Worm (Caenorhabditis elegans) whole organism, midembryonic: Measurements from ENCODE around the gene str-52.

ENCODE experiments used
- T22C8.4 ChIP-seq: fragments of 200-800 bp; sonication (Bioruptor generic); IDR thresholded peaks from 2 replicates; pipeline ENCODE4 v1.3.6; 2022; ENCODE audit warnings: missing genetic modification characterization, missing compliant biosample characterization
- cog-1 ChIP-seq: sonication (generic microtip); optimal IDR thresholded peaks from 2 replicates; lab custom pipeline; 2016; ENCODE audit warnings: missing genetic modification characterization, missing compliant biosample characterization
- flt-1 ChIP-seq: fragments of 200-800 bp; sonication (Bioruptor generic); IDR thresholded peaks from 2 replicates; pipeline ENCODE4 v1.3.6; 2022; ENCODE audit warnings: missing genetic modification characterization, missing compliant biosample characterization
- klf-2 ChIP-seq: fragments of 200-800 bp; sonication (Bioruptor generic); conservative IDR thresholded peaks from 2 replicates; pipeline ENCODE4 v1.3.6; 2022; ENCODE audit warnings: missing genetic modification reagents, missing genetic modification characterization, missing compliant biosample characterization
- med-1 ChIP-seq: sonication (generic microtip); optimal IDR thresholded peaks from 2 replicates; lab custom pipeline; 2017; ENCODE audit warnings: missing genetic modification characterization, mild to moderate bottlenecking, missing compliant biosample characterization, antibody characterized with exemption, missing genetic modification reagents; ENCODE audit not compliant: insufficient read depth
- ref-1 ChIP-seq: fragments of 200-800 bp; sonication (Bioruptor generic); conservative IDR thresholded peaks from 2 replicates; pipeline ENCODE4 v1.3.6; 2022; ENCODE audit warnings: missing genetic modification reagents, missing genetic modification characterization, missing compliant biosample characterization
- tab-1 ChIP-seq: fragments of 200-800 bp; sonication (Bioruptor generic); IDR thresholded peaks from 2 replicates; pipeline ENCODE4 v1.3.6; 2022; ENCODE audit warnings: missing genetic modification characterization, missing compliant biosample characterization
- ztf-23 ChIP-seq: fragments of 200-800 bp; sonication (Bioruptor generic); IDR thresholded peaks from 2 replicates; pipeline ENCODE4 v1.3.6; 2022; ENCODE audit warnings: missing genetic modification reagents, missing genetic modification characterization, missing compliant biosample characterization
- ztf-29 ChIP-seq: fragments of 200-800 bp; sonication (Bioruptor generic); IDR thresholded peaks from 2 replicates; pipeline ENCODE4 v1.3.6; 2022; ENCODE audit warnings: missing genetic modification reagents, missing genetic modification characterization, missing compliant biosample characterization

The str-52 gene

DNA sequence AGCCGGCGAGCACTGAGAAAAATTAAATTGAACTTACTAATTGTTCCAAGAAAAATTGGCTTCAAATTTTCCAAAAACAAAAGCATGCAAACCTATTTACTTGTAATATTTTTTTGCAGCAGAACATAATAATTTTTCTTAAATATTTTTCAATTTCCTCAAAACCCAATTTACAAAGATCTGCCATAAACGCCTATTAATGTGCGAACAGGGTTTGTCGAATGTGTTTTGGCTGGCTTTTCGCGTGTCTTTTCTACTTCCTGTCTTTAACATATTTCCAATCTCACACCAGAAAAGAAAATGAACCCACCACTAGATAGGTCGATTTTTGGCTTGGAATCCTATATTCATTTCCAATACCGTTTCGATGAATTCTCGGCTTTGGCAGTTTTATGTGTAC lies 29.3 kb upstream of the str-52 start, which contains the start of gene C45H4.18:
C45H4.18 (plus strand) TSS at position 301 of the 400 bp plus-strand sequence.
- no peak for TF ChIP-seq cog-1 (tag; lab: Kevin White, UChicago)
- no peak for TF ChIP-seq flt-1
- no peak for TF ChIP-seq ref-1 (GFP tag; lab: Robert Waterston, UW)
- TF ChIP-seq ztf-29 (GFP tag; lab: Robert Waterston, UW): no peak
- TF ChIP-seq med-1: no peak
- no peak for TF ChIP-seq klf-2 (GFP tag; lab: Robert Waterston, UW)
- no peak for TF ChIP-seq T22C8.4
- TF ChIP-seq tab-1 (GFP tag; lab: Robert Waterston, UW): no peak
- no peak for TF ChIP-seq ztf-23 (GFP tag; lab: Robert Waterston, UW)

DNA sequence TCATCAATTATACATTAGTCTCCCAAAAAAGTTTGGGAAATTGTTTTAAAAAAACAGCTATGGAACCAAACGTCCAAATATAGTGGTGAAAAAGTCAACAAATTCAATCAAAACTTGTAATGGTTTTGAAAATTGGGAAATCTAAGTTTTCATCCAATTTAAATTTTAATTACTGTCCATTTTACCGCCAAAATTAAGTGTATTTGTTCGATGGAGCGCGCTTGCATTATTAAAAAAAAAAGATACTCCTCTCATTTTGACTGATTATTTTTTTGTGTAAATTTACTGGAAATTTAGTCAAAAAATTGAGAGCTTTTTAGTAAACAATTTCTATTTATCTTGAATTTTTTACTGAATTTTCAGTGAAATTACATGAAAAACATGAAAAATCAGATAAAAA lies 28.5 kb upstream of the str-52 start:
- TF ChIP-seq ztf-23 (GFP tag; lab: Robert Waterston, UW) (no peak), ztf-29 (GFP tag; lab: Robert Waterston, UW) (no peak), med-1 (no peak), T22C8.4 (no peak), cog-1 (tag; lab: Kevin White, UChicago) (no peak), klf-2 (GFP tag; lab: Robert Waterston, UW) (no peak), tab-1 (GFP tag; lab: Robert Waterston, UW) (no peak), flt-1 (no peak), ref-1 (GFP tag; lab: Robert Waterston, UW) (no peak)

DNA sequence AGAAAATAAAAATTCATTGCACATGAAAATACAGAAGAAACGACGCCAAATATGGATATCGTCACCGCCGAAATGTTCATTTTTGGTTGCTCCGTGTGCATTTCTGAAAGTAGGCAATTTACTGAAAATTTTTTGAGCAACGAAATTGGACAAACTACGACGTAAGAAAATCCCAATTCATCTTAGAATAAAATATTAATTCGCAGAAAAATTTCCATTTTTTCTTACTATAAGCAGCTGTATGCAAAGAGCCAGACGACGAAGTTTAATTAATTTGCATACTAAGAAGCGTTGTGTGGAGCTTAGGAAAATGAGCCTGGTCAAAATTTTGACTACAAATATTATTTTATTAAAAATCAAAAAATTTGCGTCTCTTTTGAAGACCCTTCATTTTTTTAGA lies 20.7 kb upstream of the str-52 start, which contains the start of gene srbc-19:
srbc-19 (minus strand) TSS at position 101 of the 400 bp plus-strand sequence.
- TF ChIP-seq tab-1 (GFP tag; lab: Robert Waterston, UW) (no peak), ref-1 (GFP tag; lab: Robert Waterston, UW) (no peak), T22C8.4 (no peak), flt-1 (no peak), med-1 (no peak)

DNA sequence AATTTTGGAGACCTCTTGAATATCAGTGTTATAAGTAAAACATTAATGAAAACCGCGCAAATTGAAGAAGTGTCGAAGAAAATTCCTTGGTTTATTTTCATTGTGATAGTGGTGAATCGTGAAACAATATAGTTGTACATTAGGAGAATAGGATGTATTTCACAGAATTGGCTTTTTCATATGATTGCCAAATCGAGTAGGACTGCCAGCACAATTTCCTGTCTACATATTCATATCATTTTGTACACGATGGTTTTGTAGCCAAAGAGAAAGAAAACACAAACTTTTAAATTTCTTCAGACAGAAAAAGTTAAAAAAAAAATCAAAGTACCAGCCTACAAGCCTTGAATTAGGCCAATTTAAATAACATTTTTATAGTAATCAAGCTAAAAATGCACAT lies 17.8 kb upstream of the str-52 start, which contains the start of gene str-255:
str-255 (minus strand) TSS at position 101 of the 400 bp plus-strand sequence.
- TF ChIP-seq cog-1 (tag; lab: Kevin White, UChicago) (no peak), ztf-29 (GFP tag; lab: Robert Waterston, UW) (no peak), T22C8.4 (no peak), ref-1 (GFP tag; lab: Robert Waterston, UW) (no peak), med-1 (no peak), tab-1 (GFP tag; lab: Robert Waterston, UW) (no peak), flt-1 (no peak), klf-2 (GFP tag; lab: Robert Waterston, UW) (no peak), ztf-23 (GFP tag; lab: Robert Waterston, UW) (no peak)

DNA sequence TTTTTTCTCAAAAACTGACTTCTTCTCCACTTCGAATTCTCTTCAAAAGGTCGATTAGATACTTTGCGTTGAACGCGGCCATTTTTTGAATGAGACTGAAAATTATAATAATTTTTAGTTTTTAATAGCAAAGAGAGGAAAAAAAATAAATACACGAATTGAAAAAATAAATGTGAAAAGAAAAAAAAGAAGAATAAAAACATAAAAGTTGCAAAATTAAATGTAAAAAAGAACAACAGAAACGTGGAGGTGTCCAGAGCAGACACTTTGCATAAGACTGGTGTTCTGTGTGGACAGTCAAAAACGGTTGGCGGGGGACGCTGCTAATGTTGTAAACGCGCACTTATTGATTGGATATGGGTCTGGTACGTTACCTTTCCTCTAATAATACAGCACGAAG lies 13.4 kb upstream of the str-52 start, which contains the start of gene C45H4.14:
C45H4.14 (minus strand) TSS at position 101 of the 400 bp plus-strand sequence.
- TF ChIP-seq ref-1 (GFP tag; lab: Robert Waterston, UW) (no peak), ztf-29 (GFP tag; lab: Robert Waterston, UW) (no peak), tab-1 (GFP tag; lab: Robert Waterston, UW) (no peak), T22C8.4 (no peak), med-1 (no peak), flt-1 (no peak), klf-2 (GFP tag; lab: Robert Waterston, UW) (no peak), cog-1 (tag; lab: Kevin White, UChicago) (no peak), ztf-23 (GFP tag; lab: Robert Waterston, UW) (no peak)

DNA sequence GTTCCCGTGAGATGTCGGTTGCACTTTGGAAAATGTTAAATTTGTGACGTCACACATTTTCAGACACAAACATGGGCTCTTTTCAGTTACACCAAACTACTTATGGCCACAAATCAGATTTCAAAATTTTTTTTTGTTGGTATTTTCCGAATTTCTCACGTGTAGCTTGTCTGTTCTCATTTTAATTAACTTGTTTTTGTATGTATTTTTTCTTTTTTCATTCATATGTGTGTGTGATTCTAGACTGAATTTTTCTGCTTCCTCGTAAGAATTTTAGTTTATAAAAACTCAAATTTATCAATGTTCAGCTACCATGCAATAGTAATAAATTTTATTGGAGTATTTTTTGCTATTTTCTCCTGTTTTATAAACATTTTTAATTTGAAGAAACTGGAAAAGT lies 10.9 kb upstream of the str-52 start, which contains the start of gene srbc-22:
srbc-22 (plus strand) TSS at position 301 of the 400 bp plus-strand sequence.
- TF ChIP-seq tab-1 (GFP tag; lab: Robert Waterston, UW): no peak
- TF ChIP-seq klf-2 (GFP tag; lab: Robert Waterston, UW): no peak
- TF ChIP-seq cog-1 (tag; lab: Kevin White, UChicago): no peak
- TF ChIP-seq med-1: no peak
- TF ChIP-seq ztf-23 (GFP tag; lab: Robert Waterston, UW): no peak
- no peak for TF ChIP-seq flt-1
- TF ChIP-seq ztf-29 (GFP tag; lab: Robert Waterston, UW): no peak
- no peak for TF ChIP-seq T22C8.4
- TF ChIP-seq ref-1 (GFP tag; lab: Robert Waterston, UW): no peak

DNA sequence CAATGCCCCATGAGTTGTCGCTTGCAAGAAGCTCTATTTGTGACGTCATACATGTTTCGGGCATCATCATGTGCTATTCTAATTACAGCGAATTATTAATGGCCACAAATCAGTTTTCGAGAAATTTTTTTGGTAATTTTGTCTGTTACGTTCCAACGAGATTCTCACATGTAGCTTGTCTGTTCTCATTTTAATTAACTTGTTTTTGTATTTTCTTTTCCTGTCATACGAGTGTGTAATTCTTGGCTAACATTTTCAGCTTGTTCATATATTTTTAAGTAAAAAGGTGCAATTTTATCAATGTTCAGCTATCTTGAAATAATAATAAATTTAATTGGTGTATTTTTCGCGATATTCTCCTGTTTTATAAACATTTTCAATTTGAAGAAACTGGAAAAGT lies 9.3 kb upstream of the str-52 start, which contains the start of gene srbc-21:
srbc-21 (plus strand) TSS at position 301 of the 400 bp plus-strand sequence.
- TF ChIP-seq med-1 (no peak), flt-1 (no peak), tab-1 (GFP tag; lab: Robert Waterston, UW) (no peak), T22C8.4 (no peak), ztf-29 (GFP tag; lab: Robert Waterston, UW) (no peak)

DNA sequence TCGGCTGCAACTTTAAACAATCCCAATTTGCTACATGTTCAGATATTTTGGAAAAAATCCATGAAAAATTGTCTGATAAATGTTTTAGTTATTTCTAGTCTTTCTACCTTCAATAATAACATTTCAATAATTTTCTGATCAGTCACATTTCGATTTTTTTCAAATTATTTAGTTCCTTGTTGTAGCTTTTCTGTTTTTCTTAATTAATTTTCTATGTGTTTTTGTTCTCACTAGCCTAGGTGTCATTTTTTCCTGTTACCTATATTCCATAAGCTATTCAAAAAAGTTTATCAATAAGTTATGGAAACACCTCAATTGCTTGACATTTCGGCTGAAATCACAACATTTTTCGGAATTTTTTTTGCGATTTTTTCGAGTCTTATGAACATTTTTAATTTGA lies 7.3 kb upstream of the str-52 start, which contains the start of gene srbc-23:
srbc-23 (plus strand) TSS at position 301 of the 400 bp plus-strand sequence.
- no peak for TF ChIP-seq klf-2 (GFP tag; lab: Robert Waterston, UW)

DNA sequence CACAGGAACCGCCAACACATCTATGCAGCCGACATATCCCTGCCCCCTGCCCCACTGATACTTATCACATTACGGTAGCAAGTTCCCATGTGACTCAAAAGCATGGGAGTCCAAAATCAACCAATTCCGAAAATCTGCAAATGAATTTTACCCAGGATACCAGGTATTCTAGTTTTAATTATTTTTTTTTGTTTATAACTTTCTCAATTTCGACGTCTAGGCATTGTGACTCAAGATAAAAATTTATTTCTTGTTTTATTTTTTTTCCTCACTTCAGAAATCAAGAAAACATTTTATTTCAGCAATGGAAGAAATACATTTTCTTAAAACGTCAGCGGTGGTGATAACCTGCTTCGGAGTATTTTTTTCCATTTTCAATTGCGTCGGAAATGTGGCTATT lies 5.5 kb upstream of the str-52 start, which contains the start of gene srbc-24:
srbc-24 (plus strand) TSS at position 301 of the 400 bp plus-strand sequence.
- TF ChIP-seq cog-1 (tag; lab: Kevin White, UChicago) (no peak), ref-1 (GFP tag; lab: Robert Waterston, UW) (no peak), flt-1 (no peak), T22C8.4 (no peak)

DNA sequence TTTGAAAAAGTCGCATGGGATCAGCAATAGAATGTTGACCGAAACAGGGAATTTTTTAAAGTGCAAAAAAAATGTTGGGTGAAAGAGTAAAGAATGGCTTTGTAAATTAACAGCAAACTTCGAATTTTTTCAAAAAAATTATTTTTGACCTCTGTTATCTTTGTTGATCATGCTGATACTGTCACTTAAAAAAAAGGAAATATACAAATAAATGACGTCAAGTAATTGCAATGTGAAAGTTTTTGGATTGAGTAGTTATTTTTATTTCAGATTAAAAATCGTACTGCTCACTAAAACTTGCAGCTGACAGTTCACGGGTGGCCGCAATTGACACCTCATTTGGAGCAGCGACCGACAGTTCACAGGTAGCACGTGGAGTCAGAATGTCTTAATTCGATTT lies 4.9 kb upstream of the str-52 start, which contains the start of gene C45H4.13:
C45H4.13 (minus strand) TSS at position 101 of the 400 bp plus-strand sequence.
- TF ChIP-seq ztf-23 (GFP tag; lab: Robert Waterston, UW) (no peak), med-1 (no peak), klf-2 (GFP tag; lab: Robert Waterston, UW) (no peak), ztf-29 (GFP tag; lab: Robert Waterston, UW) (no peak), tab-1 (GFP tag; lab: Robert Waterston, UW) (no peak), flt-1 (no peak), ref-1 (GFP tag; lab: Robert Waterston, UW) (no peak), cog-1 (tag; lab: Kevin White, UChicago) (no peak), T22C8.4 (no peak)
